Fruit fly (Drosophila melanogaster) whole organism, wandering third instar larva: ENCODE results near the gene Fum1.

Experiments used
- CG32264 ChIP-seq: fragments of 200-800 bp; sonication (Bioruptor generic); optimal IDR thresholded peaks from 2 replicates; lab custom pipeline; 2016; ENCODE audit warnings: missing biosample characterization, missing genetic modification characterization
- CrebA ChIP-seq: fragments of 200-800 bp; sonication (Bioruptor generic); optimal IDR thresholded peaks from 2 replicates; lab custom pipeline; 2016; ENCODE audit warnings: missing biosample characterization, mild to moderate bottlenecking, missing genetic modification characterization, borderline replicate concordance
- Jra ChIP-seq: sonication (Bioruptor generic); optimal IDR thresholded peaks from 2 replicates; lab custom pipeline; 2016; ENCODE audit warnings: missing biosample characterization, missing genetic modification characterization
- OdsH ChIP-seq: fragments of 200-800 bp; sonication (Bioruptor generic); optimal IDR thresholded peaks from 2 replicates; lab custom pipeline; 2016; ENCODE audit warnings: missing biosample characterization, mild to moderate bottlenecking, missing genetic modification characterization
- Rel ChIP-seq, 2 experiments: fragments of 200-800 bp; sonication (Bioruptor generic) in 1 of 2; optimal IDR thresholded peaks; 2 replicates in 1 of 2; 3 replicates in 1 of 2; lab custom pipeline; 2016 to 2019; ENCODE audit warnings: mild to moderate bottlenecking in 2 of 2, missing biosample characterization in 2 of 2, missing genetic modification characterization in 2 of 2, moderate library complexity in 1 of 2
- dl ChIP-seq, 2 experiments: fragments of 175-275, 200-275 bp in 1 of 2; fragments of 200-275 bp in 1 of 2; sonication (Bioruptor generic); optimal IDR thresholded peaks; lab custom pipeline; 2018; ENCODE audit warnings: mild to moderate bottlenecking in 2 of 2, missing biosample characterization in 2 of 2, missing genetic modification characterization in 2 of 2, moderate library complexity in 2 of 2; ENCODE audit not compliant: partially characterized antibody in 2 of 2, insufficient read depth in 1 of 2
- dmrt93B ChIP-seq: fragments of 200-800 bp; sonication (Bioruptor generic); optimal IDR thresholded peaks from 2 replicates; lab custom pipeline; 2018; ENCODE audit warnings: missing biosample characterization, mild to moderate bottlenecking, missing genetic modification characterization
- fru ChIP-seq: fragments of 200-800 bp; sonication (Bioruptor generic); optimal IDR thresholded peaks from 3 replicates; lab custom pipeline; 2016; ENCODE audit warnings: missing biosample characterization, mild to moderate bottlenecking, missing genetic modification characterization
- jim ChIP-seq: fragments of 175-275, 200-325 bp; sonication (Bioruptor generic); optimal IDR thresholded peaks from 2 replicates; lab custom pipeline; 2016; ENCODE audit warnings: missing biosample characterization, mild to moderate bottlenecking, missing genetic modification characterization
- pan ChIP-seq: fragments of >200 bp; optimal IDR thresholded peaks from 2 replicates; lab custom pipeline; 2017
- psq ChIP-seq: fragments of 200-800 bp; sonication (Bioruptor generic); optimal IDR thresholded peaks from 3 replicates; lab custom pipeline; 2017; ENCODE audit warnings: missing biosample characterization, mild to moderate bottlenecking, missing genetic modification characterization, moderate library complexity

DNA sequence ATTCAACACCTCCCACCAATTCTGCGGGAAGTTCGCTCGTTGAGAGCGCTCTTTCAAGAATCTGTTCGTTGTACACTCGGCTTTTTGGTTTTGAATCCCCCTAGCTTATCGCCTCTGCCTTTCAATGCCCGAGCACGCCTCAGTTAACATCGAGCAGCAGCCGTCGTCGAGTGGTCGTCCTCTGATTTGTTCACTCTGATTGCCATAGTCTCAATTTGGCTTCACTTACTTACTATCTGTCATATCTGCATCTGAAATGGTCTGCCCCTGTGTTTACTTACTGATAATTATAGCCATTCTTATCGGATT lies 1.2 kb downstream of the Fum1 start:
- TF ChIP-seq Rel (GFP tag; optimal IDR thresholded peaks at IDR 0.05; lab: Kevin White, UChicago) (no peak), Rel (tag; optimal IDR thresholded peaks at IDR 0.05; lab: Kevin White, UChicago) (peak; percentile 84), CG32264 (no peak), pan (lab: Kevin White, UChicago) (no peak), fru (no peak), psq (no peak), jim (GFP tag; lab: Kevin White, UChicago) (no peak), dmrt93B (GFP tag; lab: Kevin White, UChicago) (no peak), dl (GFP tag; optimal IDR thresholded peaks at IDR 0.05; lab: Kevin White, UChicago; ENCODE audit: insufficient read depth in 1 of 2, partially characterized antibody in 2 of 2) (no peak), Jra (no peak), CrebA (GFP tag; lab: Kevin White, UChicago) (no peak), OdsH (no peak)
